Fruit fly (Drosophila melanogaster) ovary, adult (tissue): ENCODE results near the gene CG31482.

Experiments used
- CG17801 ChIP-seq: fragments of 200-800 bp; optimal IDR thresholded peaks from 2 replicates; lab custom pipeline; 2019; ENCODE audit warnings: missing biosample characterization, mild to moderate bottlenecking, missing genetic modification characterization, moderate library complexity; ENCODE audit not compliant: partially characterized antibody

Gene CG31482

dm6 chr3R:6600942-6601341 is at the start of gene CG31482:
Gene CG31482, plus strand, starts transcription at chr3R:6601242.
- no peak for TF ChIP-seq CG17801

dm6 chr3R:6560251-6560650 is 40.8 kb upstream of the CG31482 start, which contains the start of gene CG1137:
Gene CG1137, minus strand, starts transcription at chr3R:6560351.
- TF ChIP-seq CG17801: no peak

dm6 chr3R:6568835-6569234 is 32.2 kb upstream of the CG31482 start:
- no peak for TF ChIP-seq CG17801

- no peak for TF ChIP-seq CG17801
These were observed 20.6 kb upstream of the CG31482 start, which contains the start of gene CG2336 for dm6 chr3R:6580484-6580883. Gene CG2336, plus strand, starts transcription at chr3R:6580784.

- no peak for TF ChIP-seq CG17801
These were observed 7.9 kb upstream of the CG31482 start, which contains the start of gene dpr11 for dm6 chr3R:6593068-6593567. Gene dpr11, minus strand, starts transcription at chr3R:6593330.

dm6 chr3R:6597922-6598321 is 3.1 kb upstream of the CG31482 start, which contains the start of gene CG1138:
Gene CG1138, minus strand, starts transcription at chr3R:6598022.
- TF ChIP-seq CG17801: no peak

- TF ChIP-seq CG17801: no peak
These were observed 4.1 kb downstream of the CG31482 start for dm6 chr3R:6605142-6605541.

- TF ChIP-seq CG17801: no peak
These were observed 7.8 kb downstream of the CG31482 start, which contains the start of gene glob2 for dm6 chr3R:6608814-6609213. Gene glob2, minus strand, starts transcription at chr3R:6608914.

dm6 chr3R:6627800-6628199 is 26.8 kb downstream of the CG31482 start, which contains the start of gene sowi:
Gene sowi, minus strand, starts transcription at chr3R:6627900.
- TF ChIP-seq CG17801: no peak

- no peak for TF ChIP-seq CG17801
These were observed 28.2 kb downstream of the CG31482 start, which contains the start of gene CG15177 for dm6 chr3R:6629221-6629620. Gene CG15177, minus strand, starts transcription at chr3R:6629321.

- no peak for TF ChIP-seq CG17801
These were observed 28.8 kb downstream of the CG31482 start, which contains the start of gene sunz for dm6 chr3R:6629851-6630250. Gene sunz, plus strand, starts transcription at chr3R:6630151.

- TF ChIP-seq CG17801: no peak
These were observed 39.9 kb downstream of the CG31482 start, which contains the start of gene CG31286 for dm6 chr3R:6640932-6641331. Gene CG31286, plus strand, starts transcription at chr3R:6641232.

dm6 chr3R:6644334-6644733 is 43.3 kb downstream of the CG31482 start, which contains the start of gene Ass:
Gene Ass, minus strand, starts transcription at chr3R:6644434.
- no peak for TF ChIP-seq CG17801

dm6 chr3R:6646740-6647139 is 45.7 kb downstream of the CG31482 start, which contains the start of gene Taf1:
Gene Taf1, plus strand, starts transcription at chr3R:6646889.
- no peak for TF ChIP-seq CG17801
